Fruit fly (Drosophila melanogaster) whole organism, embryonic: ENCODE results near the gene Hecw.

Experiments used
- CG1024 ChIP-seq: fragments of 200-800 bp; sonication (Bioruptor generic); IDR thresholded peaks from 2 replicates; pipeline ENCODE4 v1.3.6; 2022; ENCODE audit warnings: missing biosample characterization, missing genetic modification characterization
- CG10321 ChIP-seq: fragments of 200-800 bp; sonication (Bioruptor generic); IDR thresholded peaks from 2 replicates; pipeline ENCODE4 v1.3.6; 2022; ENCODE audit warnings: missing biosample characterization, missing genetic modification characterization
- CG12104 ChIP-seq: fragments of 200-800 bp; sonication (Bioruptor generic); optimal IDR thresholded peaks from 3 replicates; lab custom pipeline; 2016; ENCODE audit warnings: missing biosample characterization, missing genetic modification characterization
- CG14710 ChIP-seq: fragments of 200-800 bp; sonication (Bioruptor generic); optimal IDR thresholded peaks from 3 replicates; lab custom pipeline; 2019; ENCODE audit warnings: missing biosample characterization, mild to moderate bottlenecking, missing genetic modification characterization, moderate library complexity
- CG16863 ChIP-seq: fragments of 200-800 bp; sonication (Bioruptor generic); optimal IDR thresholded peaks from 3 replicates; lab custom pipeline; 2016; ENCODE audit warnings: missing biosample characterization, missing genetic modification characterization
- CG17385 ChIP-seq: fragments of 200-800 bp; sonication (Bioruptor generic); optimal IDR thresholded peaks from 3 replicates; lab custom pipeline; 2018; ENCODE audit warnings: missing biosample characterization, mild to moderate bottlenecking, missing genetic modification characterization
- CG1832 ChIP-seq: fragments of 200-800 bp; sonication (Bioruptor generic); optimal IDR thresholded peaks from 2 replicates; lab custom pipeline; 2017; ENCODE audit warnings: missing biosample characterization, mild to moderate bottlenecking, missing genetic modification characterization, inconsistent platforms
- CG2120 ChIP-seq: fragments of 200-800 bp; sonication (Bioruptor generic); optimal IDR thresholded peaks from 3 replicates; lab custom pipeline; 2016; ENCODE audit warnings: missing biosample characterization, missing genetic modification characterization
- CG32772 ChIP-seq: fragments of 200-800 bp; sonication (Bioruptor generic); IDR thresholded peaks from 2 replicates; pipeline ENCODE4 v1.3.6; 2022; ENCODE audit warnings: missing biosample characterization, missing genetic modification characterization
- CG3281 ChIP-seq: fragments of 200-800 bp; sonication (Bioruptor generic); optimal IDR thresholded peaks from 3 replicates; lab custom pipeline; 2017; ENCODE audit warnings: missing biosample characterization, mild to moderate bottlenecking, missing genetic modification characterization
- CG42726 ChIP-seq: fragments of 200-800 bp; sonication (Bioruptor generic); IDR thresholded peaks from 2 replicates; pipeline ENCODE4 v1.3.6; 2022; ENCODE audit warnings: missing biosample characterization, missing genetic modification characterization; ENCODE audit not compliant: partially characterized antibody
- CG6654 ChIP-seq: fragments of 200-800 bp; sonication (Bioruptor generic); optimal IDR thresholded peaks from 2 replicates; lab custom pipeline; 2017; ENCODE audit warnings: missing biosample characterization, mild to moderate bottlenecking, missing genetic modification characterization
- CG6813 ChIP-seq: fragments of 200-800 bp; sonication (Bioruptor generic); optimal IDR thresholded peaks from 2 replicates; lab custom pipeline; 2017; ENCODE audit warnings: missing biosample characterization, missing genetic modification characterization, mild to moderate bottlenecking, moderate library complexity, missing genetic modification reagents
- CG7963 ChIP-seq: fragments of 200-800 bp; sonication (Bioruptor generic); IDR thresholded peaks from 3 replicates; pipeline ENCODE4 v1.3.6; 2022; ENCODE audit warnings: missing biosample characterization, missing genetic modification characterization; ENCODE audit not compliant: partially characterized antibody
- CG8290 ChIP-seq, 3 experiments: fragments of 200-800 bp; sonication (Bioruptor generic); optimal IDR thresholded peaks; 2 replicates each; lab custom pipeline; 2016 to 2019; ENCODE audit warnings: missing biosample characterization in 3 of 3, missing genetic modification characterization in 3 of 3, mild to moderate bottlenecking in 2 of 3, moderate library complexity in 1 of 3
- CrebB ChIP-seq: fragments of 200-800 bp; sonication (Bioruptor generic); optimal IDR thresholded peaks from 3 replicates; lab custom pipeline; 2018; ENCODE audit warnings: missing biosample characterization, mild to moderate bottlenecking, missing genetic modification characterization
- D19B ChIP-seq: fragments of 200-800 bp; sonication (Bioruptor generic); optimal IDR thresholded peaks from 2 replicates; lab custom pipeline; 2017; ENCODE audit warnings: missing biosample characterization, mild to moderate bottlenecking, missing genetic modification characterization
- Dad ChIP-seq: fragments of 200-800 bp; sonication (Bioruptor generic); optimal IDR thresholded peaks from 3 replicates; lab custom pipeline; 2016; ENCODE audit warnings: missing biosample characterization, missing genetic modification characterization
- Dip3 ChIP-seq: fragments of 200-800 bp; sonication (Bioruptor generic); optimal IDR thresholded peaks from 3 replicates; lab custom pipeline; 2016; ENCODE audit warnings: missing biosample characterization, missing genetic modification characterization
- Fer3 ChIP-seq: fragments of 200-800 bp; sonication (Bioruptor generic); optimal IDR thresholded peaks from 2 replicates; lab custom pipeline; 2018; ENCODE audit warnings: missing biosample characterization, mild to moderate bottlenecking, missing genetic modification characterization, moderate library complexity
- H2.0 ChIP-seq: fragments of 200-800 bp; sonication (Bioruptor generic); IDR thresholded peaks from 2 replicates; pipeline ENCODE4 v1.3.6; 2022; ENCODE audit warnings: missing biosample characterization, missing genetic modification characterization
- Lim3 ChIP-seq: fragments of 200-800 bp; sonication (Bioruptor generic); IDR thresholded peaks from 2 replicates; pipeline ENCODE4 v1.3.6; 2022; ENCODE audit warnings: missing biosample characterization, missing genetic modification characterization
- Med ChIP-seq: fragments of 200-800 bp; sonication (Bioruptor generic); peaks from one replicate; lab custom pipeline; 2016; ENCODE audit warnings: missing biosample characterization, missing genetic modification characterization, mild to moderate bottlenecking, inconsistent platforms, moderate library complexity
- Mrtf ChIP-seq: fragments of 200-800 bp; sonication (Bioruptor generic); IDR thresholded peaks from 3 replicates; pipeline ENCODE4 v1.3.6; 2022; ENCODE audit warnings: missing biosample characterization, missing genetic modification characterization
- Nf-YC ChIP-seq: fragments of 200-800 bp; optimal IDR thresholded peaks from 3 replicates; lab custom pipeline; 2019; ENCODE audit warnings: missing biosample characterization, mild to moderate bottlenecking, missing genetic modification characterization, moderate library complexity
- Opbp ChIP-seq: fragments of 200-800 bp; sonication (Bioruptor generic); IDR thresholded peaks from 3 replicates; pipeline ENCODE4 v1.3.6; 2022; ENCODE audit warnings: missing biosample characterization, missing genetic modification characterization; ENCODE audit not compliant: partially characterized antibody
- Optix ChIP-seq: fragments of 200-800 bp; sonication (Bioruptor generic); IDR thresholded peaks from 3 replicates; pipeline ENCODE4 v1.3.6; 2022; ENCODE audit warnings: missing biosample characterization, missing genetic modification characterization
- Ravus ChIP-seq: fragments of 200-800 bp; sonication (Bioruptor generic); IDR thresholded peaks from 2 replicates; pipeline ENCODE4 v1.3.6; 2022; ENCODE audit warnings: missing biosample characterization, missing genetic modification characterization
- Scr ChIP-seq: fragments of 200-800 bp; sonication (Bioruptor generic); IDR thresholded peaks from 2 replicates; pipeline ENCODE4 v1.3.6; 2022; ENCODE audit warnings: missing biosample characterization, missing genetic modification characterization; ENCODE audit not compliant: partially characterized antibody
- Trl ChIP-seq, 3 experiments: fragments of >200 bp in 2 of 3; fragments of 200-800 bp in 1 of 3; sonication (Bioruptor generic) in 1 of 3; optimal IDR thresholded peaks; 2 replicates in 1 of 3; 3 replicates in 2 of 3; lab custom pipeline; 2016 to 2017; ENCODE audit warnings: missing biosample characterization in 1 of 3, missing genetic modification characterization in 1 of 3
- abd-A ChIP-seq: fragments of 200-800 bp; sonication (Bioruptor generic); optimal IDR thresholded peaks from 3 replicates; lab custom pipeline; 2019; ENCODE audit warnings: missing biosample characterization, mild to moderate bottlenecking, missing genetic modification characterization, moderate library complexity
- ap ChIP-seq: fragments of 200-800 bp; sonication (Bioruptor generic); IDR thresholded peaks from 2 replicates; pipeline ENCODE4 v1.3.6; 2022; ENCODE audit warnings: missing biosample characterization, missing genetic modification characterization
- crol ChIP-seq: fragments of 200-800 bp; sonication (Bioruptor generic); IDR thresholded peaks from 2 replicates; pipeline ENCODE4 v1.3.6; 2022; ENCODE audit warnings: missing biosample characterization, missing genetic modification characterization
- exex ChIP-seq: fragments of 200-800 bp; sonication (Bioruptor generic); optimal IDR thresholded peaks from 4 replicates; lab custom pipeline; 2018; ENCODE audit warnings: missing biosample characterization, mild to moderate bottlenecking, missing genetic modification characterization, moderate library complexity
- fd102C ChIP-seq: fragments of 200-800 bp; sonication (Bioruptor generic); optimal IDR thresholded peaks from 2 replicates; lab custom pipeline; 2018; ENCODE audit warnings: missing biosample characterization, mild to moderate bottlenecking, missing genetic modification characterization, moderate library complexity
- fd64A ChIP-seq: fragments of 200-800 bp; sonication (Bioruptor generic); optimal IDR thresholded peaks from 3 replicates; lab custom pipeline; 2018; ENCODE audit warnings: missing biosample characterization, mild to moderate bottlenecking, missing genetic modification characterization
- fu2 ChIP-seq: fragments of 200-800 bp; sonication (Bioruptor generic); optimal IDR thresholded peaks from 2 replicates; lab custom pipeline; 2016; ENCODE audit warnings: missing biosample characterization, missing genetic modification characterization
- gem ChIP-seq: fragments of 200-800 bp; sonication (Bioruptor generic); optimal IDR thresholded peaks from 2 replicates; lab custom pipeline; 2019; ENCODE audit warnings: missing biosample characterization, mild to moderate bottlenecking, missing genetic modification characterization, moderate library complexity
- ham ChIP-seq: fragments of 200-800 bp; sonication (Bioruptor generic); IDR thresholded peaks from 2 replicates; pipeline ENCODE4 v1.3.6; 2022; ENCODE audit warnings: missing biosample characterization, missing genetic modification characterization
- lilli ChIP-seq: fragments of 200-800 bp; sonication (Bioruptor generic); optimal IDR thresholded peaks from 3 replicates; lab custom pipeline; 2016; ENCODE audit warnings: missing biosample characterization, missing genetic modification characterization
- prd ChIP-seq, 3 experiments: fragments of >200 bp in 2 of 3; fragments of 200-800 bp in 1 of 3; sonication (Bioruptor generic) in 1 of 3; optimal IDR thresholded peaks in 2 of 3; IDR thresholded peaks in 1 of 3; 2 replicates in 2 of 3; 3 replicates in 1 of 3; pipeline versions ENCODE4 v1.3.6 to Lab custom; 2017 to 2022; ENCODE audit warnings: missing biosample characterization in 1 of 3, missing genetic modification characterization in 1 of 3
- scrt ChIP-seq: fragments of 200-800 bp; sonication (Bioruptor generic); optimal IDR thresholded peaks from 2 replicates; lab custom pipeline; 2018; ENCODE audit warnings: missing biosample characterization, mild to moderate bottlenecking, missing genetic modification characterization, moderate library complexity
- sob ChIP-seq: fragments of 200-800 bp; sonication (Bioruptor generic); IDR thresholded peaks from 2 replicates; pipeline ENCODE4 v1.3.6; 2022; ENCODE audit warnings: missing biosample characterization, missing genetic modification characterization
- sqz ChIP-seq: fragments of 200-800 bp; sonication (Bioruptor generic); optimal IDR thresholded peaks from 3 replicates; lab custom pipeline; 2018; ENCODE audit warnings: missing biosample characterization, mild to moderate bottlenecking, missing genetic modification characterization
- ssp ChIP-seq: fragments of 200-800 bp; sonication (Bioruptor generic); IDR thresholded peaks from 2 replicates; pipeline ENCODE4 v1.3.6; 2022; ENCODE audit warnings: missing biosample characterization, missing genetic modification characterization
- stwl ChIP-seq: fragments of 200-800 bp; sonication (Bioruptor generic); optimal IDR thresholded peaks from 3 replicates; lab custom pipeline; 2018; ENCODE audit warnings: missing biosample characterization, mild to moderate bottlenecking, missing genetic modification characterization, moderate library complexity
- toy ChIP-seq: fragments of 200-800 bp; sonication (Bioruptor generic); IDR thresholded peaks from 2 replicates; pipeline ENCODE4 v1.3.6; 2022; ENCODE audit warnings: missing biosample characterization, missing genetic modification characterization
- unpg ChIP-seq: fragments of 200-800 bp; sonication (Bioruptor generic); optimal IDR thresholded peaks from 3 replicates; lab custom pipeline; 2018; ENCODE audit warnings: missing biosample characterization, mild to moderate bottlenecking, missing genetic modification characterization, moderate library complexity

Hecw gene

DNA sequence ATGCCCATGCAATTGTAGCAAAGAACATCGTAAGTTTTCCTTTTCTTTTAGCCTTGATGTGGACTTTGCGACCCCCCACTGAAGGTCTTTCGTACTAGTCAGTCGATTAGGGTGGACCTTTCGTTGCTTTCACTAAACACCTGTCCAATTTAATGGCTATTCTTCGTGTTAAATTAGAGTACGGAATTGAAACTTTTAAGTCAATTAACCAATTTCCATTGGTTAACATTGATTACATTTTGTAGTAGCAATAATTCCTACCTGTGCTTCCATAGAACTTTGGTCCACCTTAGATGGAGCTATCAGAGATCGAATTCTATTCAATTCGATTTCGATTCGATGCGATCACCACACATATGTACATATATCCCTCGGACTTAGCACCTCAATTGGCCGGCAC is 55.7 kb downstream of the Hecw start (continued):
- TF ChIP-seq prd (optimal IDR thresholded peaks at IDR 0.05; lab: Kevin White, UChicago) (no peak), prd (GFP tag; IDR thresholded peaks at IDR 0.05; lab: Robert Waterston, UW) (0 out of 3 replicates have a peak, but pooled peaks have one; percentile 37), gem (tag; lab: Kevin White, UChicago) (peak; percentile 76), CG1024 (GFP tag; lab: Robert Waterston, UW) (peak; percentile 59; the same call in 1 of the 2 replicates), fu2 (GFP tag; lab: Kevin White, UChicago) (peak; percentile 22), Mrtf (GFP tag; lab: Robert Waterston, UW) (0 out of 3 replicates have a peak, but pooled peaks have one; percentile 33), H2.0 (peak; percentile 46; the same call in 1 of the 2 replicates), Dad (GFP tag; lab: Kevin White, UChicago) (no peak), crol (no peak), CrebB (no peak), CG8290 (GFP tag; optimal IDR thresholded peaks at IDR 0.05; lab: Kevin White, UChicago) (no peak), CG8290 (tag; optimal IDR thresholded peaks at IDR 0.05; lab: Kevin White, UChicago) (peak in 1 of 2 experiments; percentile 82), D19B (peak; percentile 35), ap (GFP tag; lab: Robert Waterston, UW) (no peak), CG16863 (GFP tag; lab: Kevin White, UChicago) (peak; percentile 33), CG3281 (peak; percentile 59), CG6813 (peak; percentile 28), fd102C (GFP tag; lab: Kevin White, UChicago) (no peak), fd64A (GFP tag; lab: Kevin White, UChicago) (no peak), CG2120 (GFP tag; lab: Kevin White, UChicago) (peak; percentile 69), Fer3 (tag; lab: Kevin White, UChicago) (peak; percentile 58), lilli (GFP tag; lab: Kevin White, UChicago) (peak; percentile 42), CG14710 (tag; lab: Kevin White, UChicago) (peak; percentile 37), Dip3 (GFP tag; lab: Kevin White, UChicago) (peak; percentile 44), CG12104 (no peak)

DNA sequence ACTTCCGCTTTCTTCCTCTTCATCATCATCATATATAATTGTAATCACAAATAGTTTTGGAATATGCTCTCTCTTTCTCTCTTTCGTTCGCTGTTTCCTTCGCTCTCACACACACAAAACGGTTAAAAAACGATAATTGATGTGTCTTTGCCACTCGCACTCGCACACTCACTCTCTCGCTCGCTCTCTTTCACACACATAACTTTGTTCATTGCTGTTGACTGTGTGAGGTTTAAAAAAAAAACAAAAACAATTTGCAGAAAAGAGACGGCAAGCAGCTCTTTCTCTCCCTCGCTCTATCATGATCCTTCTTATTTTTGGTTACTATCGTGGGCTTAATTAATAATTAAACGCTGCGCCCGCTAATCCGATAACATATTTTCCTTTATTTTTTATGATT is 57.7 kb downstream of the Hecw start:
- peak; percentile 10 for TF ChIP-seq Med
- TF ChIP-seq CG42726 = no peak
- TF ChIP-seq scrt (GFP tag; lab: Kevin White, UChicago) = no peak
- no peak for TF ChIP-seq CG6654
- TF ChIP-seq Scr (GFP tag; lab: Robert Waterston, UW) = 0 out of 2 replicates have a peak, but pooled peaks have one; percentile 23
- TF ChIP-seq sqz (GFP tag; lab: Kevin White, UChicago) = peak; percentile 73
- no peak for TF ChIP-seq Lim3 (GFP tag; lab: Robert Waterston, UW)
- peak; percentile 48 for TF ChIP-seq CG8290 (GFP tag; optimal IDR thresholded peaks at IDR 0.05; lab: Kevin White, UChicago)
- peak in 1 of 2 experiments; percentile 26 for TF ChIP-seq CG8290 (tag; optimal IDR thresholded peaks at IDR 0.05; lab: Kevin White, UChicago)
- 0 out of 2 replicates have a peak, but pooled peaks have one; percentile 11 for TF ChIP-seq CG32772 (GFP tag; lab: Robert Waterston, UW)
- no peak for TF ChIP-seq CG1024 (GFP tag; lab: Robert Waterston, UW)
- peak; percentile 7 for TF ChIP-seq stwl (tag; lab: Kevin White, UChicago)
- TF ChIP-seq ham (GFP tag; lab: Robert Waterston, UW) = no peak
- no peak for TF ChIP-seq unpg
- peak; percentile 34 for TF ChIP-seq CG17385 (GFP tag; lab: Kevin White, UChicago)
- TF ChIP-seq exex = peak; percentile 91
- 0 out of 3 replicates have a peak, but pooled peaks have one; percentile 19 for TF ChIP-seq CG7963 (GFP tag; lab: Robert Waterston, UW)
- peak; percentile 25 for TF ChIP-seq Nf-YC (tag; lab: Kevin White, UChicago)
- TF ChIP-seq Ravus (GFP tag; lab: Robert Waterston, UW) = no peak
- TF ChIP-seq ssp (GFP tag; lab: Robert Waterston, UW) = no peak
- no peak for TF ChIP-seq abd-A (tag; lab: Kevin White, UChicago)
- TF ChIP-seq toy (GFP tag; lab: Robert Waterston, UW) = no peak
- TF ChIP-seq CG1832 (GFP tag; lab: Kevin White, UChicago) = peak; percentile 64
- TF ChIP-seq Trl (optimal IDR thresholded peaks at IDR 0.05; lab: Kevin White, UChicago) = peak in 1 of 2 experiments; percentile 18
- TF ChIP-seq Trl (GFP tag; optimal IDR thresholded peaks at IDR 0.05; lab: Kevin White, UChicago) = no peak
- TF ChIP-seq Opbp (GFP tag; lab: Robert Waterston, UW) = no peak
- no peak for TF ChIP-seq CG12104
- peak; percentile 78 for TF ChIP-seq CG10321 (GFP tag; lab: Robert Waterston, UW)
- no peak for TF ChIP-seq Optix (GFP tag; lab: Robert Waterston, UW)
- TF ChIP-seq sob (GFP tag; lab: Robert Waterston, UW) = 0 out of 2 replicates have a peak, but pooled peaks have one; percentile 16
